Worm (Caenorhabditis elegans) whole organism, young adult: Measurements from ENCODE around the gene prmt-4.

Experiments
- B0261.1 ChIP-seq: sonication (generic microtip); optimal IDR thresholded peaks from 2 replicates; lab custom pipeline; 2016; ENCODE audit warnings: mild to moderate bottlenecking, missing genetic modification characterization, moderate library complexity, missing compliant biosample characterization
- D2030.7 ChIP-seq: fragments of 200-800 bp; sonication (Bioruptor generic); IDR thresholded peaks from 2 replicates; pipeline ENCODE4 v1.3.6; 2022; ENCODE audit warnings: missing genetic modification reagents, missing genetic modification characterization, missing compliant biosample characterization
- F55B11.4 ChIP-seq: sonication (generic microtip); optimal IDR thresholded peaks from 2 replicates; lab custom pipeline; 2016; ENCODE audit warnings: missing compliant biosample characterization, missing genetic modification characterization, borderline replicate concordance; ENCODE audit not compliant: insufficient read depth
- F57A8.1 ChIP-seq: fragments of 200-800 bp; sonication (Bioruptor generic); optimal IDR thresholded peaks from 2 replicates; lab custom pipeline; 2018; ENCODE audit warnings: mild to moderate bottlenecking, missing genetic modification characterization, moderate library complexity, missing compliant biosample characterization
- T07F8.4 ChIP-seq: sonication (generic microtip); optimal IDR thresholded peaks from 2 replicates; lab custom pipeline; 2016; ENCODE audit warnings: mild to moderate bottlenecking, missing genetic modification characterization, moderate library complexity, missing compliant biosample characterization
- T26A5.8 ChIP-seq: sonication (generic microtip); optimal IDR thresholded peaks from 2 replicates; lab custom pipeline; 2016; ENCODE audit warnings: missing genetic modification characterization, missing compliant biosample characterization
- Y53F4B.3 ChIP-seq: fragments of 200-800 bp; sonication (Bioruptor generic); IDR thresholded peaks from 2 replicates; pipeline ENCODE4 v1.3.6; 2022; ENCODE audit warnings: missing genetic modification reagents, missing genetic modification characterization, missing compliant biosample characterization
- Y53G8AR.9 ChIP-seq: fragments of 200-800 bp; sonication (Bioruptor generic); conservative IDR thresholded peaks from 2 replicates; pipeline ENCODE4 v1.3.6; 2022; ENCODE audit warnings: missing genetic modification reagents, missing genetic modification characterization, missing compliant biosample characterization
- ZK185.1 ChIP-seq: sonication (generic microtip); optimal IDR thresholded peaks from 2 replicates; lab custom pipeline; 2016; ENCODE audit warnings: mild to moderate bottlenecking, missing genetic modification characterization, missing compliant biosample characterization; ENCODE audit not compliant: poor library complexity, severe bottlenecking
- bed-1 ChIP-seq: fragments of 200-800 bp; sonication (Bioruptor generic); IDR thresholded peaks from 2 replicates; pipeline ENCODE4 v1.3.6; 2022; ENCODE audit warnings: missing genetic modification reagents, missing genetic modification characterization, missing compliant biosample characterization
- ceh-27 ChIP-seq: fragments of 200-800 bp; sonication (Bioruptor generic); optimal IDR thresholded peaks from 2 replicates; lab custom pipeline; 2018; ENCODE audit warnings: mild to moderate bottlenecking, missing genetic modification characterization, moderate library complexity, missing compliant biosample characterization
- ceh-40 ChIP-seq: fragments of 200-800 bp; sonication (Bioruptor generic); IDR thresholded peaks from 2 replicates; pipeline ENCODE4 v1.3.6; 2022; ENCODE audit warnings: missing genetic modification characterization, missing compliant biosample characterization
- ceh-58 ChIP-seq: fragments of 200-800 bp; sonication (Bioruptor generic); IDR thresholded peaks from 2 replicates; pipeline ENCODE4 v1.3.6; 2022; ENCODE audit warnings: missing genetic modification characterization, missing compliant biosample characterization
- ceh-79 ChIP-seq: sonication (generic microtip); optimal IDR thresholded peaks from 2 replicates; lab custom pipeline; 2017; ENCODE audit warnings: mild to moderate bottlenecking, missing genetic modification characterization, missing compliant biosample characterization
- dox-1 ChIP-seq: fragments of 200-800 bp; sonication (Bioruptor generic); IDR thresholded peaks from 2 replicates; pipeline ENCODE4 v1.3.6; 2022; ENCODE audit warnings: missing genetic modification reagents, missing genetic modification characterization, missing compliant biosample characterization
- dpl-1 ChIP-seq: fragments of 150-350 bp; optimal IDR thresholded peaks from 2 replicates; lab custom pipeline; 2014; ENCODE audit warnings: missing biosample characterization, missing genetic modification reagents, missing genetic modification characterization
- ets-4 ChIP-seq: fragments of 200-800 bp; sonication (Bioruptor generic); optimal IDR thresholded peaks from 2 replicates; lab custom pipeline; 2018; ENCODE audit warnings: mild to moderate bottlenecking, missing genetic modification characterization, missing compliant biosample characterization
- hmg-1.2 ChIP-seq: fragments of 200-800 bp; sonication (Bioruptor generic); IDR thresholded peaks from 2 replicates; pipeline ENCODE4 v1.3.6; 2022; ENCODE audit warnings: missing genetic modification reagents, missing genetic modification characterization, missing compliant biosample characterization
- hrde-1 ChIP-seq: sonication (generic microtip); optimal IDR thresholded peaks from 2 replicates; lab custom pipeline; 2016; ENCODE audit warnings: missing genetic modification characterization, mild to moderate bottlenecking, missing compliant biosample characterization, moderate library complexity, missing genotype, missing genetic modification reagents, borderline replicate concordance
- let-526 ChIP-seq: fragments of 200-800 bp; sonication (Bioruptor generic); IDR thresholded peaks from 2 replicates; pipeline ENCODE4 v1.3.6; 2022; ENCODE audit warnings: missing genetic modification reagents, missing genetic modification characterization, missing compliant biosample characterization
- let-607 ChIP-seq, 2 experiments: fragments of 200-800 bp in 1 of 2; sonication (Bioruptor generic) in 1 of 2; sonication (generic microtip) in 1 of 2; optimal IDR thresholded peaks; 2 replicates each; lab custom pipeline; 2016 to 2018; ENCODE audit warnings: mild to moderate bottlenecking in 2 of 2, missing compliant biosample characterization in 2 of 2, missing genetic modification characterization in 2 of 2, moderate library complexity in 2 of 2, missing genotype in 1 of 2
- lin-26 ChIP-seq: fragments of 200-800 bp; sonication (Bioruptor generic); IDR thresholded peaks from 2 replicates; pipeline ENCODE4 v1.3.6; 2022; ENCODE audit warnings: missing genetic modification reagents, missing genetic modification characterization, missing compliant biosample characterization
- lin-40 ChIP-seq: sonication (generic microtip); optimal IDR thresholded peaks from 2 replicates; lab custom pipeline; 2016; ENCODE audit warnings: missing genetic modification characterization, mild to moderate bottlenecking, missing compliant biosample characterization, missing genotype, missing genetic modification reagents
- lir-1 ChIP-seq: fragments of 200-800 bp; sonication (Bioruptor generic); conservative IDR thresholded peaks from 2 replicates; pipeline ENCODE4 v1.3.6; 2022; ENCODE audit warnings: missing genetic modification reagents, missing genetic modification characterization, missing compliant biosample characterization
- lsy-27 ChIP-seq: sonication (generic microtip); optimal IDR thresholded peaks from 2 replicates; lab custom pipeline; 2017; ENCODE audit warnings: missing genetic modification characterization, mild to moderate bottlenecking, missing compliant biosample characterization, antibody characterized with exemption, missing genotype, borderline replicate concordance; ENCODE audit not compliant: insufficient read depth
- madf-10 ChIP-seq: sonication (generic microtip); optimal IDR thresholded peaks from 2 replicates; lab custom pipeline; 2016; ENCODE audit warnings: mild to moderate bottlenecking, missing genetic modification characterization, missing compliant biosample characterization
- mes-4 ChIP-seq: sonication (generic microtip); optimal IDR thresholded peaks from 2 replicates; lab custom pipeline; 2016; ENCODE audit warnings: missing genotype, missing genetic modification characterization, missing compliant biosample characterization
- nfya-2 ChIP-seq: fragments of 200-800 bp; sonication (Bioruptor generic); IDR thresholded peaks from 2 replicates; pipeline ENCODE4 v1.3.6; 2022; ENCODE audit warnings: missing genetic modification reagents, missing genetic modification characterization, missing compliant biosample characterization
- nfyb-1 ChIP-seq: fragments of 200-800 bp; sonication (Bioruptor generic); IDR thresholded peaks from 2 replicates; pipeline ENCODE4 v1.3.6; 2022; ENCODE audit warnings: missing genetic modification reagents, missing genetic modification characterization, missing compliant biosample characterization
- nhr-80 ChIP-seq: sonication (generic microtip); optimal IDR thresholded peaks from 2 replicates; lab custom pipeline; 2016; ENCODE audit warnings: missing genetic modification characterization, missing compliant biosample characterization
- sdz-38 ChIP-seq: sonication (generic microtip); optimal IDR thresholded peaks from 2 replicates; lab custom pipeline; 2016; ENCODE audit warnings: missing genotype, missing genetic modification characterization, missing compliant biosample characterization
- snpc-3.4 ChIP-seq: sonication (generic microtip); optimal IDR thresholded peaks from 2 replicates; lab custom pipeline; 2017; ENCODE audit warnings: missing genetic modification characterization, mild to moderate bottlenecking, missing compliant biosample characterization, antibody characterized with exemption, moderate library complexity, missing genotype, missing genetic modification reagents
- somi-1 ChIP-seq: fragments of 200-800 bp; sonication (Bioruptor generic); optimal IDR thresholded peaks from 2 replicates; lab custom pipeline; 2018; ENCODE audit warnings: mild to moderate bottlenecking, missing genetic modification characterization, missing compliant biosample characterization
- tbp1 ChIP-seq: fragments of 200-800 bp; sonication (Bioruptor generic); optimal IDR thresholded peaks from 2 replicates; lab custom pipeline; 2018; ENCODE audit warnings: mild to moderate bottlenecking, missing genetic modification characterization, missing compliant biosample characterization
- tlf-1 ChIP-seq: fragments of 200-800 bp; sonication (Bioruptor generic); optimal IDR thresholded peaks from 2 replicates; lab custom pipeline; 2018; ENCODE audit warnings: mild to moderate bottlenecking, missing genetic modification characterization, missing compliant biosample characterization
- xnd-1 ChIP-seq: sonication (generic microtip); optimal IDR thresholded peaks from 2 replicates; lab custom pipeline; 2016; ENCODE audit warnings: missing genotype, missing genetic modification reagents, missing genetic modification characterization, missing compliant biosample characterization
- zfh-2 ChIP-seq: fragments of 200-800 bp; sonication (Bioruptor generic); conservative IDR thresholded peaks from 2 replicates; pipeline ENCODE4 v1.3.6; 2022; ENCODE audit warnings: missing genetic modification reagents, missing genetic modification characterization, missing compliant biosample characterization
- ztf-18 ChIP-seq: sonication (generic microtip); optimal IDR thresholded peaks from 2 replicates; lab custom pipeline; 2016; ENCODE audit warnings: missing genotype, mild to moderate bottlenecking, missing genetic modification characterization, missing compliant biosample characterization

prmt-4 gene

DNA sequence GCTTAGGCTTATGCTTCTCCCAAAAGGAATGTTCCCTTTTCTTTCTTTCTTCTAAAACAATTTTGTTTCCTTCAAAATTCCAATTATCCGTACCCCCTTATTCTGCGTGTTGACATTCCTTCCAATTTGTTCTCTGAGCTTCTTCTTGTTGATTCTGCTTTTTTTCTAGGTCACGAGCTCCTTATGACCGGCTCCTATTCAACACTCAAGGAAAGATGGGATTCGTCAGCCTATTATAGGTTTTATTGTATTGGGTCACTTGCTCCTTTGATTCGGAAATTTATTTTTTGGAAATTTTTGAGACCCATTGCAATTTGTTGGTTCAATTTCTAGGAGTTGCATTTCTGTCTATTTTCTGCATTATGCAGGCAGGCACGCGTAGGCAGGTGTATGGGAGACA, 35.7 kb upstream of the prmt-4 start (continued):
- TF ChIP-seq xnd-1 (tag; lab: Kevin White, UChicago) (no peak), F55B11.4 (no peak)

- TF ChIP-seq hmg-1.2 (GFP tag; lab: Robert Waterston, UW) (peak; percentile 75), ets-4 (GFP tag; lab: Kevin White, UChicago) (no peak), lin-40 (tag; lab: Kevin White, UChicago) (peak; percentile 9), lir-1 (GFP tag; lab: Robert Waterston, UW) (no peak)
Observed at ce11 chrIV:633565-633964, 30.1 kb upstream of the prmt-4 start.

ce11 chrIV:631869-632268, 28.4 kb upstream of the prmt-4 start:
- no peak for TF ChIP-seq B0261.1 (tag; lab: Kevin White, UChicago)
- no peak for TF ChIP-seq dpl-1 (GFP tag; lab: Kevin White, UChicago)
- TF ChIP-seq lin-40 (tag; lab: Kevin White, UChicago) = no peak
- no peak for TF ChIP-seq D2030.7 (GFP tag; lab: Robert Waterston, UW)
- TF ChIP-seq F57A8.1 (GFP tag; lab: Kevin White, UChicago) = no peak
- TF ChIP-seq hrde-1 = no peak
- no peak for TF ChIP-seq ZK185.1 (tag; lab: Kevin White, UChicago)
- no peak for TF ChIP-seq nfyb-1
- no peak for TF ChIP-seq lsy-27 (tag; lab: Kevin White, UChicago)
- no peak for TF ChIP-seq Y53F4B.3 (GFP tag; lab: Robert Waterston, UW)
- TF ChIP-seq T26A5.8 = no peak
- TF ChIP-seq nfya-2 (GFP tag; lab: Robert Waterston, UW) = no peak
- no peak for TF ChIP-seq tlf-1 (GFP tag; lab: Kevin White, UChicago)
- TF ChIP-seq lir-1 (GFP tag; lab: Robert Waterston, UW) = no peak
- no peak for TF ChIP-seq F55B11.4
- peak in 1 of 2 experiments; percentile 23 for TF ChIP-seq let-607 (tag; optimal IDR thresholded peaks at IDR 0.05; lab: Kevin White, UChicago)
- 0 out of 2 replicates have a peak, but pooled peaks have one; percentile 32 for TF ChIP-seq lin-26 (GFP tag; lab: Robert Waterston, UW)
- 0 out of 2 replicates have a peak, but pooled peaks have one; percentile 18 for TF ChIP-seq Y53G8AR.9 (GFP tag; lab: Robert Waterston, UW)
- no peak for TF ChIP-seq sdz-38 (tag; lab: Kevin White, UChicago)
- no peak for TF ChIP-seq ceh-79 (tag; lab: Kevin White, UChicago)
- TF ChIP-seq madf-10 (tag; lab: Kevin White, UChicago) = no peak
- TF ChIP-seq let-526 (GFP tag; lab: Robert Waterston, UW) = no peak
- TF ChIP-seq somi-1 = no peak
- TF ChIP-seq ceh-27 (GFP tag; lab: Kevin White, UChicago) = no peak
- TF ChIP-seq mes-4 (tag; lab: Kevin White, UChicago) = no peak
- TF ChIP-seq ceh-58 (GFP tag; lab: Robert Waterston, UW) = no peak
- no peak for TF ChIP-seq zfh-2 (GFP tag; lab: Robert Waterston, UW)
- TF ChIP-seq bed-1 (GFP tag; lab: Robert Waterston, UW) = no peak
- peak; percentile 69 for TF ChIP-seq nhr-80 (tag; lab: Kevin White, UChicago)
- no peak for TF ChIP-seq ceh-40 (GFP tag; lab: Robert Waterston, UW)
- TF ChIP-seq dox-1 = peak; percentile 56
- no peak for TF ChIP-seq tbp1
- no peak for TF ChIP-seq snpc-3.4
- no peak for TF ChIP-seq ztf-18 (tag; lab: Kevin White, UChicago)
- TF ChIP-seq T07F8.4 (tag; lab: Kevin White, UChicago) = no peak
